Worm (Caenorhabditis elegans) whole organism, L1 larva: ENCODE data around the gene F10G2.4.

Experiments used
- aha-1 ChIP-seq: fragments of 150-350 bp; optimal IDR thresholded peaks from 2 replicates; lab custom pipeline; 2014; ENCODE audit warnings: missing biosample characterization, missing genetic modification characterization
- fos-1 ChIP-seq: fragments of 150-350 bp; optimal IDR thresholded peaks from 2 replicates; lab custom pipeline; 2014; ENCODE audit warnings: missing biosample characterization, missing genetic modification characterization
- grh-1 ChIP-seq: fragments of 200-800 bp; sonication (Bioruptor generic); IDR thresholded peaks from 2 replicates; pipeline ENCODE4 v1.3.6; 2022; ENCODE audit warnings: missing genetic modification reagents, missing genetic modification characterization, missing compliant biosample characterization
- lsy-2 ChIP-seq, 2 experiments: fragments of 150-350 bp; optimal IDR thresholded peaks; 2 replicates each; lab custom pipeline; 2014; ENCODE audit warnings: missing biosample characterization in 2 of 2, missing genetic modification characterization in 2 of 2
- nhr-11 ChIP-seq: fragments of 150-350 bp; optimal IDR thresholded peaks from 2 replicates; lab custom pipeline; 2014; ENCODE audit warnings: missing biosample characterization, missing genetic modification characterization
- skn-1 ChIP-seq: fragments of 150-350 bp; optimal IDR thresholded peaks from 2 replicates; lab custom pipeline; 2014; ENCODE audit warnings: missing biosample characterization, missing genetic modification characterization
- unc-30 ChIP-seq: sonication (generic microtip); optimal IDR thresholded peaks from 2 replicates; lab custom pipeline; 2017; ENCODE audit warnings: missing biosample characterization, missing genetic modification characterization
- zag-1 ChIP-seq: fragments of 150-350 bp; optimal IDR thresholded peaks from 2 replicates; lab custom pipeline; 2014; ENCODE audit warnings: missing biosample characterization, missing genetic modification characterization
- ztf-11 ChIP-seq, 2 experiments: sonication (generic microtip); optimal IDR thresholded peaks; 2 replicates each; lab custom pipeline; 2016 to 2017; ENCODE audit warnings: missing genetic modification characterization in 2 of 2, missing biosample characterization in 1 of 2, missing compliant biosample characterization in 1 of 2

DNA sequence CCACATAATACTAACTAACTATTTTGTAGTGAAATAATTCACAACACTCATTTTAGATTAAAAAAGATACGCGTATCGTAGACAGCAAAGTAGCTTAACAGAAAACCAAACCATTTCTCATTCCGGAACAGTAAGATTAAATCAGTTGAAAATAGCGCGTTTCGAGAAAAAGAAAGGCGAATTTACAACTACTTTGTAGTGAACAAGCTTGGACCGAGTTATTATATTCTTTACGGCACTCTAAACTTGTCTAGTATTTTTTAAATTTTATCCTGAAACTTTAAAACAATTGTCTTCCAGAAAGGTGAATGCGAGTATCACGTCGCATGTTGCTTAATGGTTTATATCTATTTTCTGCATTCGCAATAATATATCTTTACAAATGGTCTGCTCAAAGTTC lies 47.9 kb upstream of the F10G2.4 start, which contains the start of gene C13A2.4:
- TF ChIP-seq lsy-2 (tag; optimal IDR thresholded peaks at IDR 0.05; lab: Kevin White, UChicago) (no peak), nhr-11 (tag; lab: Kevin White, UChicago) (no peak), zag-1 (tag; lab: Kevin White, UChicago) (no peak), fos-1 (tag; lab: Kevin White, UChicago) (no peak), aha-1 (tag; lab: Kevin White, UChicago) (no peak), unc-30 (tag; lab: Kevin White, UChicago) (no peak), ztf-11 (tag; optimal IDR thresholded peaks at IDR 0.05; lab: Kevin White, UChicago) (no peak), grh-1 (no peak), skn-1 (tag; lab: Kevin White, UChicago) (no peak)
